Worm (Caenorhabditis elegans): Measurements from ENCODE around the gene nhr-197.
"Not testable (repeated sequence)": the region's sequence is repeated elsewhere in the genome, so short reads cannot be mapped to it uniquely, and the experiment has no call there.

The nhr-197 gene

ce11 chrV:15687660-15688059 is at the start of gene nhr-197:
Gene nhr-197, plus strand, starts transcription at chrV:15687960.
- TF ChIP-seq zip-5 (tag; optimal IDR thresholded peaks at IDR 0.05) (no peak), ets-4 (tag; optimal IDR thresholded peaks at IDR 0.05) (no peak), ceh-2 (tag; optimal IDR thresholded peaks at IDR 0.05) (no peak), syd-9 (tag; optimal IDR thresholded peaks at IDR 0.05) (no peak), npax-4 (tag; optimal IDR thresholded peaks at IDR 0.05) (no peak), fkh-6 (tag; optimal IDR thresholded peaks at IDR 0.05) (no peak), hlh-6 (tag; optimal IDR thresholded peaks at IDR 0.05) (no peak)

ce11 chrV:15638853-15639252 is 48.9 kb upstream of the nhr-197 start, which contains the start of gene srz-44:
Gene srz-44, minus strand, starts transcription at chrV:15638953.
- TF ChIP-seq hlh-6 (tag; optimal IDR thresholded peaks at IDR 0.05): no peak
- TF ChIP-seq ceh-9 (tag; optimal IDR thresholded peaks at IDR 0.05): no peak

- TF ChIP-seq ceh-22, ceh-14, ceh-30 (tag; optimal IDR thresholded peaks at IDR 0.05): not testable (repeated sequence)
Observed at ce11 chrV:15643192-15643591, 44.6 kb upstream of the nhr-197 start, which contains the start of gene C55A1.4. Gene C55A1.4, minus strand, starts transcription at chrV:15643292.

- TF ChIP-seq ceh-22 (tag; optimal IDR thresholded peaks at IDR 0.05) (no peak), ceh-6 (GFP tag; optimal IDR thresholded peaks at IDR 0.05) (no peak), ahr-1 (tag; optimal IDR thresholded peaks at IDR 0.05) (no peak), K09A11.1 (tag; optimal IDR thresholded peaks at IDR 0.05; ENCODE audit: insufficient read depth) (no peak), ref-2 (tag; optimal IDR thresholded peaks at IDR 0.05) (no peak), sdc-2 (tag; optimal IDR thresholded peaks at IDR 0.05) (no peak), npax-4 (tag; optimal IDR thresholded peaks at IDR 0.05) (no peak), ztf-16 (tag; optimal IDR thresholded peaks at IDR 0.05) (no peak), F13H6.1 (tag; optimal IDR thresholded peaks at IDR 0.05) (no peak), ceh-24 (tag; optimal IDR thresholded peaks at IDR 0.05) (no peak)
Observed at ce11 chrV:15644575-15644974, 43.2 kb upstream of the nhr-197 start, which contains the start of gene str-23. Gene str-23, plus strand, starts transcription at chrV:15644875.

ce11 chrV:15647536-15648085 is 40.1 kb upstream of the nhr-197 start, which contains the start of the genes C55A1.7 and C55A1.6:
Gene C55A1.7, minus strand, starts transcription at chrV:15647636.
Gene C55A1.6, plus strand, starts transcription at chrV:15648035.
- not testable (repeated sequence) for TF ChIP-seq ceh-9, pqm-1, unc-86 (tag; optimal IDR thresholded peaks at IDR 0.05)

- TF ChIP-seq Y22D7AL.16 (tag; optimal IDR thresholded peaks at IDR 0.05) (no peak), ahr-1 (tag; optimal IDR thresholded peaks at IDR 0.05) (no peak), ceh-6 (GFP tag; optimal IDR thresholded peaks at IDR 0.05) (no peak), syd-9 (tag; optimal IDR thresholded peaks at IDR 0.05) (no peak), ceh-14 (tag; optimal IDR thresholded peaks at IDR 0.05) (no peak), unc-3 (GFP tag; conservative IDR thresholded peaks at IDR 0.05) (no peak), unc-3 (tag; optimal IDR thresholded peaks at IDR 0.05) (no peak), ceh-45 (GFP tag; IDR thresholded peaks at IDR 0.05) (no peak), unc-55 (GFP tag; optimal IDR thresholded peaks at IDR 0.05) (no peak), sox-2 (GFP tag; IDR thresholded peaks at IDR 0.05) (no peak), npax-4 (tag; optimal IDR thresholded peaks at IDR 0.05) (no peak)
Observed at ce11 chrV:15650167-15650566, 37.6 kb upstream of the nhr-197 start, which contains the start of gene sru-42. Gene sru-42, plus strand, starts transcription at chrV:15650467.

ce11 chrV:15652147-15652546 is 35.6 kb upstream of the nhr-197 start:
- TF ChIP-seq sdc-2 (tag; optimal IDR thresholded peaks at IDR 0.05) (no peak), ets-4 (tag; optimal IDR thresholded peaks at IDR 0.05) (no peak), unc-55 (GFP tag; optimal IDR thresholded peaks at IDR 0.05) (no peak), hlh-6 (tag; optimal IDR thresholded peaks at IDR 0.05) (no peak), F13H6.1 (tag; optimal IDR thresholded peaks at IDR 0.05) (no peak), pqm-1 (tag; optimal IDR thresholded peaks at IDR 0.05) (no peak), K02D7.2 (tag; optimal IDR thresholded peaks at IDR 0.05) (no peak), ceh-2 (tag; optimal IDR thresholded peaks at IDR 0.05) (no peak), C08G9.2 (tag; optimal IDR thresholded peaks at IDR 0.05) (no peak), elt-2 (tag; optimal IDR thresholded peaks at IDR 0.05) (no peak), C38D4.7 (GFP tag; optimal IDR thresholded peaks at IDR 0.05) (no peak), zip-5 (tag; optimal IDR thresholded peaks at IDR 0.05) (no peak), fax-1 (tag; optimal IDR thresholded peaks at IDR 0.05) (no peak), ceh-9 (tag; optimal IDR thresholded peaks at IDR 0.05) (no peak), dmd-4 (tag; optimal IDR thresholded peaks at IDR 0.05; ENCODE audit: borderline replicate concordance) (no peak), nhr-232 (tag; optimal IDR thresholded peaks at IDR 0.05) (no peak)
